Fruit fly (Drosophila melanogaster): Measurements from ENCODE around the gene CG5611.

dm6 chr3R:27651710-27652109 is 15.8 kb upstream of the CG5611 start:
- no peak for TF ChIP-seq Pif1A (GFP tag; optimal IDR thresholded peaks at IDR 0.05)
- no peak for TF ChIP-seq EcR (GFP tag; optimal IDR thresholded peaks at IDR 0.05)
- TF ChIP-seq CG8159 (tag; optimal IDR thresholded peaks at IDR 0.05), result no peak
- TF ChIP-seq CG10348 (GFP tag; IDR thresholded peaks at IDR 0.05), result no peak
- no peak for TF ChIP-seq CG8301 (tag; optimal IDR thresholded peaks at IDR 0.05)
- TF ChIP-seq gl (tag; optimal IDR thresholded peaks at IDR 0.05), result no peak

All from whole organism, pupa.